Worm (Caenorhabditis elegans): ENCODE measurements around the gene dmd-3.

ce11 chrV:19624749-19625148 is 30.3 kb downstream of the dmd-3 start, which contains the start of gene dyf-19:
- no peak for TF ChIP-seq nhr-76 (tag; optimal IDR thresholded peaks at IDR 0.05)
- TF ChIP-seq nhr-28 (tag; optimal IDR thresholded peaks at IDR 0.05), result no peak
- TF ChIP-seq unc-62 (GFP tag; optimal IDR thresholded peaks at IDR 0.05), result no peak
- TF ChIP-seq sem-2 (GFP tag; optimal IDR thresholded peaks at IDR 0.05), result no peak
- no peak for TF ChIP-seq sptf-1 (tag; optimal IDR thresholded peaks at IDR 0.05)
- TF ChIP-seq nhr-12 (tag; optimal IDR thresholded peaks at IDR 0.05), result no peak
- no peak for TF ChIP-seq lin-13 (tag; optimal IDR thresholded peaks at IDR 0.05)
